Worm (Caenorhabditis elegans) whole organism, L4 larva: ENCODE measurements around the gene F20B6.4.

Source experiments
- F26F4.8 ChIP-seq: fragments of 200-800 bp; sonication (Bioruptor generic); conservative IDR thresholded peaks from 2 replicates; pipeline ENCODE4 v1.3.6; 2022; ENCODE audit warnings: missing genetic modification characterization, missing compliant biosample characterization
- T26A8.4 ChIP-seq: fragments of 200-800 bp; sonication (Bioruptor generic); IDR thresholded peaks from 2 replicates; pipeline ENCODE4 v1.3.6; 2022; ENCODE audit warnings: missing genetic modification characterization, missing compliant biosample characterization
- Y48G9A.11 ChIP-seq: fragments of 200-800 bp; sonication (Bioruptor generic); IDR thresholded peaks from 2 replicates; pipeline ENCODE4 v1.3.6; 2022; ENCODE audit warnings: missing genetic modification reagents, missing genetic modification characterization, missing compliant biosample characterization
- Y5F2A.4 ChIP-seq: fragments of 200-800 bp; sonication (Bioruptor generic); optimal IDR thresholded peaks from 2 replicates; lab custom pipeline; 2018; ENCODE audit warnings: mild to moderate bottlenecking, missing genetic modification characterization, missing compliant biosample characterization
- ZK337.2 ChIP-seq: fragments of 200-800 bp; sonication (Bioruptor generic); IDR thresholded peaks from 2 replicates; pipeline ENCODE4 v1.3.6; 2022; ENCODE audit warnings: missing genetic modification reagents, missing genetic modification characterization, missing compliant biosample characterization
- aha-1 ChIP-seq: fragments of 150-350 bp; peaks from one replicate; lab custom pipeline; 2014; ENCODE audit warnings: missing biosample characterization, missing genetic modification characterization
- ama-1 ChIP-seq: fragments of 150-350 bp; optimal IDR thresholded peaks from 2 replicates; lab custom pipeline; 2014; ENCODE audit warnings: inconsistent platforms, mixed read lengths
- ceh-20 ChIP-seq: fragments of 200-800 bp; sonication (Bioruptor generic); IDR thresholded peaks from 2 replicates; pipeline ENCODE4 v1.3.6; 2022; ENCODE audit warnings: missing genetic modification reagents, missing genetic modification characterization, missing compliant biosample characterization
- ceh-32 ChIP-seq: sonication (generic microtip); optimal IDR thresholded peaks from 2 replicates; lab custom pipeline; 2016; ENCODE audit warnings: mild to moderate bottlenecking, missing genetic modification characterization, missing compliant biosample characterization; ENCODE audit not compliant: poor library complexity
- ceh-62 ChIP-seq: sonication (generic microtip); optimal IDR thresholded peaks from 2 replicates; lab custom pipeline; 2017; ENCODE audit warnings: missing biosample characterization, missing genetic modification characterization
- cey-2 ChIP-seq: sonication (generic microtip); optimal IDR thresholded peaks from 3 replicates; lab custom pipeline; 2017; ENCODE audit warnings: missing genetic modification characterization, mild to moderate bottlenecking, missing compliant biosample characterization, antibody characterized with exemption, borderline replicate concordance; ENCODE audit not compliant: insufficient read depth
- daf-16 ChIP-seq, 3 experiments: sonication (generic microtip); optimal IDR thresholded peaks; 2 replicates each; lab custom pipeline; 2016 to 2017; ENCODE audit warnings: missing genetic modification characterization in 3 of 3, missing genetic modification reagents in 3 of 3, mild to moderate bottlenecking in 2 of 3, missing compliant biosample characterization in 2 of 3, missing biosample characterization in 1 of 3, moderate library complexity in 1 of 3
- dmd-6 ChIP-seq: fragments of 200-800 bp; sonication (Bioruptor generic); IDR thresholded peaks from 2 replicates; pipeline ENCODE4 v1.3.6; 2022; ENCODE audit warnings: missing genetic modification reagents, missing genetic modification characterization, missing compliant biosample characterization
- dve-1 ChIP-seq: sonication (generic microtip); optimal IDR thresholded peaks from 2 replicates; lab custom pipeline; 2017; ENCODE audit warnings: antibody characterized with exemption, mild to moderate bottlenecking, missing genetic modification characterization, missing compliant biosample characterization; ENCODE audit not compliant: insufficient read depth
- gei-8 ChIP-seq: fragments of 200-800 bp; sonication (Bioruptor generic); optimal IDR thresholded peaks from 2 replicates; lab custom pipeline; 2018; ENCODE audit warnings: mild to moderate bottlenecking, missing genetic modification characterization, missing compliant biosample characterization
- lin-1 ChIP-seq: fragments of 200-800 bp; sonication (Bioruptor generic); IDR thresholded peaks from 2 replicates; pipeline ENCODE4 v1.3.6; 2022; ENCODE audit warnings: missing genetic modification reagents, missing genetic modification characterization, missing compliant biosample characterization
- lin-15B ChIP-seq: fragments of 150-350 bp; sonication (generic microtip); optimal IDR thresholded peaks from 3 replicates; lab custom pipeline; 2014; ENCODE audit warnings: missing biosample characterization, missing genetic modification characterization
- lin-29 ChIP-seq: fragments of 200-800 bp; sonication (Bioruptor generic); IDR thresholded peaks from 2 replicates; pipeline ENCODE4 v1.3.6; 2022; ENCODE audit warnings: missing genetic modification reagents, missing genetic modification characterization, missing compliant biosample characterization
- lir-3 ChIP-seq: sonication (generic microtip); optimal IDR thresholded peaks from 2 replicates; lab custom pipeline; 2016; ENCODE audit warnings: mild to moderate bottlenecking, missing genetic modification characterization, missing compliant biosample characterization
- lsy-2 ChIP-seq, 2 experiments: fragments of 150-350 bp in 1 of 2; sonication (generic microtip) in 1 of 2; optimal IDR thresholded peaks; 2 replicates each; lab custom pipeline; 2014 to 2017; ENCODE audit warnings: missing biosample characterization in 2 of 2, missing genetic modification characterization in 2 of 2
- madf-5 ChIP-seq, 2 experiments: fragments of 200-800 bp; sonication (Bioruptor generic); IDR thresholded peaks; 2 replicates each; pipeline ENCODE4 v1.3.6; 2022; ENCODE audit warnings: missing compliant biosample characterization in 2 of 2, missing genetic modification characterization in 2 of 2
- mdl-1 ChIP-seq, 2 experiments: fragments of 150-350 bp in 1 of 2; sonication (generic microtip) in 1 of 2; optimal IDR thresholded peaks; 2 replicates each; lab custom pipeline; 2014 to 2017; ENCODE audit warnings: missing biosample characterization in 2 of 2, missing genetic modification characterization in 2 of 2
- mdt-29 ChIP-seq: fragments of 200-800 bp; sonication (Bioruptor generic); IDR thresholded peaks from 2 replicates; pipeline ENCODE4 v1.3.6; 2022; ENCODE audit warnings: missing genetic modification reagents, missing genetic modification characterization, missing compliant biosample characterization
- mep-1 ChIP-seq: fragments of 150-350 bp; sonication (generic microtip); optimal IDR thresholded peaks from 3 replicates; lab custom pipeline; 2014; ENCODE audit warnings: missing biosample characterization, missing genetic modification characterization
- mxl-2 ChIP-seq: fragments of 200-800 bp; sonication (Bioruptor generic); conservative IDR thresholded peaks from 2 replicates; pipeline ENCODE4 v1.3.6; 2022; ENCODE audit warnings: missing genetic modification reagents, missing genetic modification characterization, missing compliant biosample characterization
- mxl-3 ChIP-seq: fragments of 200-800 bp; sonication (Bioruptor generic); optimal IDR thresholded peaks from 2 replicates; lab custom pipeline; 2018; ENCODE audit warnings: mild to moderate bottlenecking, missing genetic modification characterization, missing compliant biosample characterization
- nhr-10 ChIP-seq: fragments of 150-350 bp; optimal IDR thresholded peaks from 2 replicates; lab custom pipeline; 2014; ENCODE audit warnings: missing biosample characterization, missing genetic modification characterization
- nhr-111 ChIP-seq: fragments of 200-800 bp; sonication (Bioruptor generic); optimal IDR thresholded peaks from 2 replicates; lab custom pipeline; 2018; ENCODE audit warnings: mild to moderate bottlenecking, missing genetic modification characterization, missing compliant biosample characterization
- nhr-237 ChIP-seq: sonication (generic microtip); optimal IDR thresholded peaks from 2 replicates; lab custom pipeline; 2017; ENCODE audit warnings: missing biosample characterization, missing genetic modification characterization
- nhr-25 ChIP-seq: sonication (generic microtip); optimal IDR thresholded peaks from 2 replicates; lab custom pipeline; 2017; ENCODE audit warnings: missing genetic modification characterization, mild to moderate bottlenecking, missing compliant biosample characterization, antibody characterized with exemption, moderate library complexity, borderline replicate concordance; ENCODE audit not compliant: insufficient read depth
- nhr-28 ChIP-seq: fragments of 150-350 bp; optimal IDR thresholded peaks from 2 replicates; lab custom pipeline; 2014; ENCODE audit warnings: missing biosample characterization, missing genetic modification characterization
- nhr-42 ChIP-seq: fragments of 200-800 bp; sonication (Bioruptor generic); IDR thresholded peaks from 2 replicates; pipeline ENCODE4 v1.3.6; 2022; ENCODE audit warnings: missing genetic modification characterization, missing compliant biosample characterization
- nhr-48 ChIP-seq: sonication (generic microtip); optimal IDR thresholded peaks from 2 replicates; lab custom pipeline; 2016; ENCODE audit warnings: mild to moderate bottlenecking, missing genetic modification characterization, missing compliant biosample characterization
- nhr-6 ChIP-seq: fragments of 150-350 bp; optimal IDR thresholded peaks from 2 replicates; lab custom pipeline; 2014; ENCODE audit warnings: missing biosample characterization, missing genetic modification characterization
- nhr-77 ChIP-seq: fragments of 150-350 bp; optimal IDR thresholded peaks from 2 replicates; lab custom pipeline; 2014; ENCODE audit warnings: missing biosample characterization, missing genetic modification characterization
- pha-4 ChIP-seq, 2 experiments: fragments of 150-350 bp in 1 of 2; fragments of 200-800 bp in 1 of 2; sonication (Bioruptor generic) in 1 of 2; IDR thresholded peaks in 1 of 2; optimal IDR thresholded peaks in 1 of 2; 2 replicates each; pipeline versions ENCODE4 v1.3.6 to Lab custom; 2014 to 2022; ENCODE audit warnings: missing genetic modification characterization in 2 of 2, missing genetic modification reagents in 2 of 2, missing biosample characterization in 1 of 2, missing compliant biosample characterization in 1 of 2
- php-3 ChIP-seq: fragments of 200-800 bp; sonication (Bioruptor generic); IDR thresholded peaks from 2 replicates; pipeline ENCODE4 v1.3.6; 2022; ENCODE audit warnings: missing genetic modification reagents, missing genetic modification characterization, missing compliant biosample characterization
- rbr-2 ChIP-seq: sonication (generic microtip); optimal IDR thresholded peaks from 2 replicates; lab custom pipeline; 2016; ENCODE audit warnings: missing genotype, missing genetic modification characterization, missing compliant biosample characterization
- sdz-12 ChIP-seq: fragments of 200-800 bp; sonication (Bioruptor generic); optimal IDR thresholded peaks from 2 replicates; lab custom pipeline; 2018; ENCODE audit warnings: mild to moderate bottlenecking, missing genetic modification characterization, missing compliant biosample characterization
- set-16 ChIP-seq: fragments of 200-800 bp; sonication (Bioruptor generic); IDR thresholded peaks from 2 replicates; pipeline ENCODE4 v1.3.6; 2022; ENCODE audit warnings: missing genetic modification reagents, missing genetic modification characterization, missing compliant biosample characterization
- skn-1 ChIP-seq: fragments of 150-350 bp; optimal IDR thresholded peaks from 2 replicates; lab custom pipeline; 2014; ENCODE audit warnings: missing biosample characterization, missing genetic modification characterization
- snpc-4 ChIP-seq: fragments of 150-350 bp; optimal IDR thresholded peaks from 2 replicates; lab custom pipeline; 2014; ENCODE audit warnings: missing biosample characterization, missing genetic modification characterization
- tra-1 ChIP-seq: fragments of 200-800 bp; sonication (Bioruptor generic); IDR thresholded peaks from 2 replicates; pipeline ENCODE4 v1.3.6; 2022; ENCODE audit warnings: missing genetic modification reagents, missing genetic modification characterization, missing compliant biosample characterization
- unc-130 ChIP-seq: sonication (generic microtip); optimal IDR thresholded peaks from 2 replicates; lab custom pipeline; 2016; ENCODE audit warnings: missing genetic modification reagents, missing genetic modification characterization, missing compliant biosample characterization
- unc-62 ChIP-seq, 3 experiments: fragments of 150-350 bp in 1 of 3; sonication (generic microtip); optimal IDR thresholded peaks in 2 of 3; peaks in 1 of 3; 1 replicate in 1 of 3; 2 replicates in 2 of 3; lab custom pipeline; 2014 to 2017; ENCODE audit warnings: missing biosample characterization in 3 of 3, missing genetic modification characterization in 3 of 3, missing genetic modification reagents in 3 of 3, missing genotype in 1 of 3
- zfp-2 ChIP-seq: sonication (generic microtip); optimal IDR thresholded peaks from 2 replicates; lab custom pipeline; 2016; ENCODE audit warnings: mild to moderate bottlenecking, missing genetic modification characterization, missing compliant biosample characterization
- zfp-3 ChIP-seq: fragments of 200-800 bp; sonication (Bioruptor generic); conservative IDR thresholded peaks from 2 replicates; pipeline ENCODE4 v1.3.6; 2022; ENCODE audit warnings: missing genetic modification reagents, missing genetic modification characterization, missing compliant biosample characterization
- zip-2 ChIP-seq: fragments of 150-350 bp; optimal IDR thresholded peaks from 2 replicates; lab custom pipeline; 2014; ENCODE audit warnings: missing biosample characterization, missing genetic modification characterization
- ztf-7 ChIP-seq: fragments of 150-350 bp; optimal IDR thresholded peaks from 2 replicates; lab custom pipeline; 2014; ENCODE audit warnings: missing biosample characterization, missing genetic modification characterization

The F20B6.4 gene

DNA sequence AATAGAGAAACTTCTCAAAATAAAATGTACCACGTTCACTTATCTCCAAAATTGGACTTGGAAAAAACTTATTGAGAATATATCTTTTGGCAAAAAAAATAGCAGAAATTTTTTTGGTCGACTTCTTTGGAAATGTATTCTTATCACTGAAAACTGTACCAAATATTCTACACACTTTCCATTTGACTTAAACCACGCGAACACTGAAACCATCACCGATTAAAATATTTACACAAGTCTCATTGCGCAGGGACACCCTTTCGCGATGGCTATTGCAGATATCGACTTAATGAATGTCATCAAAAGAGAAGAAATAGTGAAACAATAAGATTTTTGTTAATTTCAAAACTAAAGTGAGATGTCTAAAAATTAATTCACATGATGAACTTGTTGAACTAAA, 12.2 kb upstream of the F20B6.4 start (continued):
- TF ChIP-seq nhr-42 (GFP tag; lab: Robert Waterston, UW) (peak; percentile 93), lsy-2 (tag; optimal IDR thresholded peaks at IDR 0.05; lab: Kevin White, UChicago) (peak in 1 of 2 experiments; percentile 68), madf-5 (GFP tag; IDR thresholded peaks at IDR 0.05; lab: Robert Waterston, UW) (0 out of 4 replicates have a peak, but pooled peaks of 1 of the 2 experiments have one; percentile 48), sdz-12 (GFP tag; lab: Kevin White, UChicago) (no peak), dmd-6 (peak; percentile 70), aha-1 (tag; lab: Kevin White, UChicago) (peak; percentile 40), nhr-6 (tag; lab: Kevin White, UChicago) (no peak), zfp-3 (GFP tag; lab: Robert Waterston, UW) (0 out of 2 replicates have a peak, but pooled peaks have one; percentile 22), lir-3 (no peak), cey-2 (tag; lab: Kevin White, UChicago) (no peak), lin-1 (no peak), nhr-25 (no peak), T26A8.4 (GFP tag; lab: Robert Waterston, UW) (peak; percentile 68), rbr-2 (tag; lab: Kevin White, UChicago) (no peak), dve-1 (tag; lab: Kevin White, UChicago) (peak; percentile 85), ama-1 (lab: Kevin White, UChicago) (no peak), pha-4 (GFP tag; IDR thresholded peaks at IDR 0.05; lab: Robert Waterston, UW) (peak; percentile 64; the same call in 1 of the 2 replicates), pha-4 (tag; optimal IDR thresholded peaks at IDR 0.05; lab: Kevin White, UChicago) (no peak), ceh-32 (tag; lab: Kevin White, UChicago) (no peak), mdt-29 (no peak), ztf-7 (tag; lab: Kevin White, UChicago) (peak; percentile 53), mdl-1 (tag; optimal IDR thresholded peaks at IDR 0.05; lab: Kevin White, UChicago) (peak in 1 of 2 experiments; percentile 29), daf-16 (GFP tag; optimal IDR thresholded peaks at IDR 0.05; lab: Kevin White, UChicago) (no peak), daf-16 (tag; optimal IDR thresholded peaks at IDR 0.05; lab: Kevin White, UChicago) (peak; percentile 61), unc-62 (GFP tag; optimal IDR thresholded peaks at IDR 0.05 in 1 of 2; lab: Kevin White, UChicago) (no peak), unc-62 (tag; optimal IDR thresholded peaks at IDR 0.05; lab: Kevin White, UChicago) (no peak), zip-2 (tag; lab: Kevin White, UChicago) (peak; percentile 29), Y48G9A.11 (no peak), ceh-62 (no peak), nhr-10 (tag; lab: Kevin White, UChicago) (no peak), gei-8 (GFP tag; lab: Kevin White, UChicago) (no peak), F26F4.8 (GFP tag; lab: Robert Waterston, UW) (no peak), snpc-4 (tag; lab: Kevin White, UChicago) (no peak), nhr-111 (GFP tag; lab: Kevin White, UChicago) (no peak), lin-29 (GFP tag; lab: Robert Waterston, UW) (0 out of 2 replicates have a peak, but pooled peaks have one; percentile 13), unc-130 (no peak), nhr-77 (tag; lab: Kevin White, UChicago) (peak; percentile 98), nhr-28 (tag; lab: Kevin White, UChicago) (peak; percentile 69), mxl-2 (no peak), Y5F2A.4 (GFP tag; lab: Kevin White, UChicago) (no peak), php-3 (peak; percentile 58; the same call in 1 of the 2 replicates), set-16 (no peak), nhr-237 (tag; lab: Kevin White, UChicago) (peak; percentile 36), lin-15B (tag; lab: Kevin White, UChicago) (no peak), nhr-48 (tag; lab: Kevin White, UChicago) (no peak), tra-1 (GFP tag; lab: Robert Waterston, UW) (0 out of 2 replicates have a peak, but pooled peaks have one; percentile 18), skn-1 (tag; lab: Kevin White, UChicago) (no peak), zfp-2 (tag; lab: Kevin White, UChicago) (no peak), mxl-3 (peak; percentile 21), mep-1 (no peak), ceh-20 (GFP tag; lab: Robert Waterston, UW) (0 out of 2 replicates have a peak, but pooled peaks have one; percentile 11), ZK337.2 (GFP tag; lab: Robert Waterston, UW) (no peak)
